Fruit fly (Drosophila melanogaster): ENCODE measurements around the gene Spt6.

DNA sequence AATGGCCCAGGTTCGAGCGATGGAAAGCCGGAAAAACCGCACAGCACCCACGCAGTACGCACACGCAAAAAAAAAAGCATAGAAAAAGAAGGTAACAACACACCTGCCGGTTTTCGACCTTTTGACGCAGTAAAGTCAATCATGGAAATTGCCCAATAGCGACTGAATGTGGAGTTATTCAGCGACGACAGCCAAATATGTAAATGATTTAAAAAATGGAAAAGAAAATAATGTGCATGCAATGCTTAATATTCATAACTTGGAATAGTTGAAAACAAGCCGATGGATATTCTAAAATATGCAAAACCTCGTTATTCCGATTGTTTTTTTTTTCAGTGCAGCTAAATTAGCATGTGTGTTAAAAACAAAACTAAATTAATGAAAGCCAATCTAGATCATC lies 35.6 kb downstream of the Spt6 start:
- TF ChIP-seq CG8478 (optimal IDR thresholded peaks at IDR 0.05): no peak
- no peak for TF ChIP-seq CTCF (optimal IDR thresholded peaks at IDR 0.05)

All from S2 (cell line).